Worm (Caenorhabditis elegans) whole organism, early embryonic: Measurements from ENCODE around the gene Y69A2AR.1.

ENCODE experiments used
- F13C5.2 ChIP-seq: sonication (generic microtip); optimal IDR thresholded peaks from 2 replicates; lab custom pipeline; 2017; ENCODE audit warnings: mild to moderate bottlenecking, missing genetic modification characterization, inconsistent platforms, missing compliant biosample characterization
- aly-1 ChIP-seq: sonication (generic microtip); optimal IDR thresholded peaks from 2 replicates; lab custom pipeline; 2016; ENCODE audit warnings: missing genetic modification characterization, missing compliant biosample characterization
- ama-1 ChIP-seq: fragments of 150-350 bp; optimal IDR thresholded peaks from 2 replicates; lab custom pipeline; 2014
- ceh-13 ChIP-seq: fragments of 200-800 bp; sonication (Bioruptor generic); optimal IDR thresholded peaks from 2 replicates; lab custom pipeline; 2018; ENCODE audit warnings: mild to moderate bottlenecking, missing genetic modification characterization, missing compliant biosample characterization
- flt-1 ChIP-seq: fragments of 200-800 bp; sonication (Bioruptor generic); IDR thresholded peaks from 2 replicates; pipeline ENCODE4 v1.3.6; 2022; ENCODE audit warnings: missing genetic modification characterization, missing compliant biosample characterization
- sea-1 ChIP-seq: fragments of 200-800 bp; sonication (Bioruptor generic); conservative IDR thresholded peaks from 2 replicates; pipeline ENCODE4 v1.3.6; 2022; ENCODE audit warnings: missing genetic modification characterization, missing compliant biosample characterization
- tbx-11 ChIP-seq: fragments of 200-800 bp; sonication (Bioruptor generic); IDR thresholded peaks from 2 replicates; pipeline ENCODE4 v1.3.6; 2022; ENCODE audit warnings: missing genetic modification characterization, missing compliant biosample characterization

ce11 chrIV:2654965-2655364 lies 11.9 kb upstream of the Y69A2AR.1 start:
- TF ChIP-seq ama-1 (lab: Kevin White, UChicago) (no peak), F13C5.2 (no peak), flt-1 (no peak), tbx-11 (no peak), sea-1 (no peak), ceh-13 (no peak), aly-1 (no peak)
